Fruit fly (Drosophila melanogaster) whole organism: ENCODE data around the gene CG10317.

Experiments
- CG8478 ChIP-seq: fragments of >200 bp; optimal IDR thresholded peaks from 2 replicates; lab custom pipeline; 2018; ENCODE audit warnings: inconsistent platforms
- EcR ChIP-seq, 2 experiments: fragments of >200 bp; optimal IDR thresholded peaks; 2 replicates each; lab custom pipeline; 2017; ENCODE audit warnings: missing biosample characterization in 2 of 2, missing genetic modification characterization in 2 of 2, missing genetic modification reagents in 2 of 2

DNA sequence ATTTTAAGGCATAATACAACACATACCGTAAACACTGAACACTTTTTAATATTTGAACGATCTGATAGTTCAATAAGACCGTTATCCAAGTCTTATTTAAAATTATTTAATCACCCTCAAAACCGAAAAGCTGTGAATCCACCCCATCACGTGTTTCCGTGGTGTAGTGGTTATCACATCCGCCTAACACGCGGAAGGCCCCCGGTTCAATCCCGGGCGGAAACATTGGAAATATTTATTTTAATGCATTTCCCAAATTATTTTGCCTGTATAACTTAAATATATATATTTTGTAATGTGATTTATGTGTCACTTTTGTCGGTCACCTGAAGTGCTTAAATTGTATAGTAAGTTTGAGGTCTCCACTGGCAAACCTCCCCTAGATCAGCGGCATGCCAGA, 48.8 kb downstream of the CG10317 start, which contains the start of gene CG44044:
- no peak for TF ChIP-seq EcR (GFP tag; optimal IDR thresholded peaks at IDR 0.05; lab: Kevin White, UChicago)
- no peak for TF ChIP-seq CG8478 (lab: Kevin White, UChicago)
